Worm (Caenorhabditis elegans) whole organism, L2 larva: ENCODE results near the gene C01G10.17.

Source experiments
- ceh-82 ChIP-seq: fragments of 150-350 bp; optimal IDR thresholded peaks from 2 replicates; lab custom pipeline; 2014; ENCODE audit warnings: missing biosample characterization, missing genetic modification characterization
- crh-2 ChIP-seq: sonication (generic microtip); optimal IDR thresholded peaks from 2 replicates; lab custom pipeline; 2017; ENCODE audit warnings: missing biosample characterization, missing genetic modification characterization
- fos-1 ChIP-seq: fragments of 150-350 bp; optimal IDR thresholded peaks from 2 replicates; lab custom pipeline; 2014; ENCODE audit warnings: missing biosample characterization, missing genetic modification characterization
- lsy-2 ChIP-seq, 2 experiments: fragments of 150-350 bp in 1 of 2; sonication (generic microtip) in 1 of 2; optimal IDR thresholded peaks; 2 replicates each; lab custom pipeline; 2014 to 2017; ENCODE audit warnings: missing biosample characterization in 2 of 2, missing genetic modification characterization in 2 of 2
- nhr-11 ChIP-seq: fragments of 150-350 bp; optimal IDR thresholded peaks from 2 replicates; lab custom pipeline; 2014; ENCODE audit warnings: missing biosample characterization, missing genetic modification characterization
- sem-4 ChIP-seq: fragments of 150-350 bp; optimal IDR thresholded peaks from 2 replicates; lab custom pipeline; 2014; ENCODE audit warnings: missing biosample characterization, missing genetic modification reagents, missing genetic modification characterization

C01G10.17 gene

DNA sequence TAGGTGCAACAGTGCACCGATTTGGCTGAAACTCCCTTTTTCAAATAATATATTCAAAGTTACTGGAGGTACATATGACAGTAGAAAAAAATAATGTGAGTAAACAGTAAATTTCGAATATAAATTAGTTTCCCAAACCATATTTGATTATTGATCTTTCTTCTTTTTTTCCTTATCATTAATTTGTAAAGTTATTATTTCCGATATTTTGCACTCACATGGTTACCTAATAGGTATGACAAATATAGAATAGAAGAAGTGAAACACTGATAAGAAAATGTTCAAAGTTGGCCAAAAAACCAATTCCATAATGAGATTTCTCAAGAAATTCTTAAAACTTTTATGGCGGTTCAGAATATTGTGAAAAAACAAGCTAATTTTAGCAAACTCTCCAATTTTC is 49.3 kb downstream of the C01G10.17 start:
- no peak for TF ChIP-seq crh-2 (tag; lab: Kevin White, UChicago)
- TF ChIP-seq fos-1 (tag; lab: Kevin White, UChicago) = peak; percentile 42

DNA sequence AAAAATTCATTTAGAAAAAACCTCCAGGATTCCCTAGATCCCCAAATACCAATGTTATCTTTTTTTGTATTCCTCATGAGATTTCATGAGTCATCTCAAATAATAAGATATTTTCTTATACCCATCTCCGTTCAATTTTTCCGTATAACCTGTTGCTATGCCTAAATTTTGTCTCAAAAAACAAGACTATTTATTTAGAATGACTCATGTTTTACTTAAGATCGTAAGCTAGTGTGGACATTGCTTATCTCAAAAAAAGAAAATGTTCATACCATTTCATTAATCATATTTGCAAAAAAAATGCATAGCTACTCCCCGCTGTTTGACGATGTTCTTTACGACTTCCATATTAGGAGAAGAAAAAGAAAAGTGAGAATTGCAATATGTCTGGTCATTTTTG is 49.7 kb downstream of the C01G10.17 start, which contains the start of gene K08F9.3:
Gene K08F9.3 (plus strand): TSS at position 301 of the 400 bp plus-strand sequence.
- TF ChIP-seq nhr-11 (no peak), ceh-82 (tag; lab: Kevin White, UChicago) (no peak), lsy-2 (tag; optimal IDR thresholded peaks at IDR 0.05; lab: Kevin White, UChicago) (no peak), sem-4 (no peak)
